Worm (Caenorhabditis elegans): Measurements from ENCODE around the gene F35H12.1.

DNA sequence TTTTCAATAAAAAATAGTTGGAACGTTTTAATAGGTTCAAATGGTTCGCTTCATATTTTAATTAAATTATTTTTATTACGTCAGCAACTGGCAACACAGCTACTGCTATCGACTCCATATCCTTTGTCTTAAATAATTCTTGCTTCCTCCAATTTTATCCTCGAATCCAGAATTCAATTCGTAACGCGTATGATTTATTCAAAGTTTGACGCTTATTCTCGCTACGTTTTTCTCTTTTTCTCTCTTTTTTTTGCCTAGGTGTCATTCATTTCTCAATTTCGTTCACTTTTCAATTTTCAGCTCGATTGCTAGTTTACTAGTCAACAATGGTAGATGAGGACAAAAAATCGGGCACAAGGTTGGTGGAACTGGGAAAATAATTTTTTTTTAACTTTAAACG, 16.9 kb downstream of the F35H12.1 start, which contains the start of gene arr-1:
- TF ChIP-seq lin-35 (GFP tag; optimal IDR thresholded peaks at IDR 0.05) (no peak), nhr-77 (tag; optimal IDR thresholded peaks at IDR 0.05) (no peak), nhr-20 (tag; optimal IDR thresholded peaks at IDR 0.05) (no peak), snpc-4 (tag; optimal IDR thresholded peaks at IDR 0.05) (no peak), ets-5 (GFP tag; IDR thresholded peaks at IDR 0.05) (no peak), snu-23 (GFP tag; optimal IDR thresholded peaks at IDR 0.05) (no peak), ztf-11 (tag; optimal IDR thresholded peaks at IDR 0.05) (no peak)

All from whole organism, L1 larva.